Fruit fly (Drosophila melanogaster) whole organism, wandering third instar larva: ENCODE data around the gene CG14598.

ENCODE experiments used
- GATAd ChIP-seq: sonication (Bioruptor generic); optimal IDR thresholded peaks from 2 replicates; lab custom pipeline; 2016; ENCODE audit warnings: missing biosample characterization, missing genetic modification characterization
- OdsH ChIP-seq: fragments of 200-800 bp; sonication (Bioruptor generic); optimal IDR thresholded peaks from 2 replicates; lab custom pipeline; 2016; ENCODE audit warnings: missing biosample characterization, mild to moderate bottlenecking, missing genetic modification characterization
- brk ChIP-seq: fragments of 200-800 bp; sonication (Bioruptor generic); optimal IDR thresholded peaks from 2 replicates; lab custom pipeline; 2016; ENCODE audit warnings: missing biosample characterization, mild to moderate bottlenecking, missing genetic modification characterization
- dmrt93B ChIP-seq: fragments of 200-800 bp; sonication (Bioruptor generic); optimal IDR thresholded peaks from 2 replicates; lab custom pipeline; 2018; ENCODE audit warnings: missing biosample characterization, mild to moderate bottlenecking, missing genetic modification characterization
- h ChIP-seq: fragments of 200-800 bp; sonication (Bioruptor generic); optimal IDR thresholded peaks from 3 replicates; lab custom pipeline; 2016; ENCODE audit warnings: missing biosample characterization, mild to moderate bottlenecking, missing genetic modification characterization
- lola ChIP-seq: fragments of >200 bp; optimal IDR thresholded peaks from 2 replicates; lab custom pipeline; 2017; ENCODE audit warnings: missing biosample characterization, missing genetic modification characterization
- pan ChIP-seq: fragments of >200 bp; optimal IDR thresholded peaks from 2 replicates; lab custom pipeline; 2017
- rgr ChIP-seq: fragments of 200-800 bp; sonication (Bioruptor generic); optimal IDR thresholded peaks from 3 replicates; lab custom pipeline; 2016; ENCODE audit warnings: missing biosample characterization, mild to moderate bottlenecking, missing genetic modification characterization
- tai ChIP-seq: sonication (Bioruptor generic); optimal IDR thresholded peaks from 2 replicates; lab custom pipeline; 2016; ENCODE audit warnings: missing biosample characterization, missing genetic modification characterization
- usp ChIP-seq: fragments of >200 bp; optimal IDR thresholded peaks from 2 replicates; lab custom pipeline; 2017; ENCODE audit warnings: missing biosample characterization, missing genetic modification characterization

- no peak for TF ChIP-seq usp
- TF ChIP-seq GATAd (GFP tag; lab: Kevin White, UChicago) = peak; percentile 89
- peak; percentile 96 for TF ChIP-seq h (GFP tag; lab: Kevin White, UChicago)
- TF ChIP-seq pan (lab: Kevin White, UChicago) = no peak
- peak; percentile 95 for TF ChIP-seq tai
- TF ChIP-seq lola (GFP tag; lab: Kevin White, UChicago) = no peak
- peak; percentile 98 for TF ChIP-seq rgr (GFP tag; lab: Kevin White, UChicago)
- TF ChIP-seq dmrt93B (GFP tag; lab: Kevin White, UChicago) = peak; percentile 94
- peak; percentile 93 for TF ChIP-seq brk (GFP tag; lab: Kevin White, UChicago)
- peak; percentile 96 for TF ChIP-seq OdsH (GFP tag; lab: Kevin White, UChicago)
Observed at dm6 chr3R:7473767-7474254, 34.3 kb downstream of the CG14598 start, which contains the start of gene CG1142.
